Worm (Caenorhabditis elegans) whole organism, mixed stage, embryonic: Measurements from ENCODE around the gene ftt-2.
A peak's percentile ranks its signal among the peaks of the same experiment; 100 is the strongest.

Experiments used
- M03D4.4 ChIP-seq: sonication (generic microtip); optimal IDR thresholded peaks from 2 replicates; lab custom pipeline; 2017; ENCODE audit warnings: mild to moderate bottlenecking, missing genetic modification characterization, missing compliant biosample characterization
- bed-3 ChIP-seq: fragments of 200-800 bp; sonication (Bioruptor generic); optimal IDR thresholded peaks from 3 replicates; lab custom pipeline; 2018; ENCODE audit warnings: mild to moderate bottlenecking, missing genetic modification characterization, moderate library complexity, missing compliant biosample characterization
- blmp-1 ChIP-seq: fragments of 150-350 bp; optimal IDR thresholded peaks from 2 replicates; lab custom pipeline; 2014; ENCODE audit warnings: missing biosample characterization, missing genetic modification characterization
- ceh-83 ChIP-seq: fragments of 200-800 bp; sonication (Bioruptor generic); optimal IDR thresholded peaks from 2 replicates; lab custom pipeline; 2018; ENCODE audit warnings: mild to moderate bottlenecking, missing genetic modification characterization, missing compliant biosample characterization
- ces-1 ChIP-seq: fragments of 150-350 bp; optimal IDR thresholded peaks from 2 replicates; lab custom pipeline; 2014; ENCODE audit warnings: missing biosample characterization, missing genetic modification reagents, missing genetic modification characterization
- cnd-1 ChIP-seq: fragments of 200-800 bp; sonication (Bioruptor generic); optimal IDR thresholded peaks from 2 replicates; lab custom pipeline; 2018; ENCODE audit warnings: mild to moderate bottlenecking, missing genetic modification characterization, missing compliant biosample characterization
- drap-1 ChIP-seq: fragments of 200-800 bp; sonication (Bioruptor generic); optimal IDR thresholded peaks from 3 replicates; lab custom pipeline; 2018; ENCODE audit warnings: mild to moderate bottlenecking, missing genetic modification characterization, missing compliant biosample characterization
- elt-1 ChIP-seq: sonication (generic microtip); optimal IDR thresholded peaks from 2 replicates; lab custom pipeline; 2017; ENCODE audit warnings: missing genetic modification characterization, mild to moderate bottlenecking, missing compliant biosample characterization, antibody characterized with exemption, moderate library complexity, borderline replicate concordance; ENCODE audit not compliant: insufficient read depth
- elt-3 ChIP-seq: fragments of 150-350 bp; optimal IDR thresholded peaks from 2 replicates; lab custom pipeline; 2014; ENCODE audit warnings: missing biosample characterization, missing genetic modification characterization
- flh-1 ChIP-seq: fragments of 200-800 bp; sonication (Bioruptor generic); optimal IDR thresholded peaks from 2 replicates; lab custom pipeline; 2018; ENCODE audit warnings: mild to moderate bottlenecking, missing genetic modification characterization, moderate library complexity, missing compliant biosample characterization
- ham-2 ChIP-seq: fragments of 200-800 bp; sonication (Bioruptor generic); optimal IDR thresholded peaks from 2 replicates; lab custom pipeline; 2018; ENCODE audit warnings: mild to moderate bottlenecking, missing genetic modification characterization, missing compliant biosample characterization
- hlh-1 ChIP-seq: fragments of 150-350 bp; optimal IDR thresholded peaks from 2 replicates; lab custom pipeline; 2014; ENCODE audit warnings: missing biosample characterization, missing genetic modification reagents, missing genetic modification characterization
- lin-13 ChIP-seq: fragments of 150-350 bp; optimal IDR thresholded peaks from 2 replicates; lab custom pipeline; 2014; ENCODE audit warnings: missing biosample characterization, missing genetic modification characterization
- lin-32 ChIP-seq: fragments of 200-800 bp; sonication (Bioruptor generic); optimal IDR thresholded peaks from 2 replicates; lab custom pipeline; 2018; ENCODE audit warnings: mild to moderate bottlenecking, missing genetic modification characterization, missing compliant biosample characterization
- lsy-2 ChIP-seq: fragments of 150-350 bp; optimal IDR thresholded peaks from 2 replicates; lab custom pipeline; 2014; ENCODE audit warnings: missing biosample characterization, missing genetic modification characterization
- mab-5 ChIP-seq: fragments of 150-350 bp; optimal IDR thresholded peaks from 2 replicates; lab custom pipeline; 2014; ENCODE audit warnings: missing biosample characterization, missing genetic modification characterization
- mep-1 ChIP-seq: fragments of 150-350 bp; optimal IDR thresholded peaks from 2 replicates; lab custom pipeline; 2017; ENCODE audit warnings: missing biosample characterization, missing genetic modification reagents, missing genetic modification characterization, inconsistent platforms
- mls-2 ChIP-seq: sonication (generic microtip); optimal IDR thresholded peaks from 2 replicates; lab custom pipeline; 2016; ENCODE audit warnings: mild to moderate bottlenecking, missing genetic modification characterization, moderate library complexity, missing compliant biosample characterization
- nhr-12 ChIP-seq: fragments of 150-350 bp; optimal IDR thresholded peaks from 2 replicates; lab custom pipeline; 2014; ENCODE audit warnings: missing biosample characterization, missing genetic modification characterization
- nhr-2 ChIP-seq: fragments of 150-350 bp; optimal IDR thresholded peaks from 2 replicates; lab custom pipeline; 2014; ENCODE audit warnings: missing biosample characterization, missing genetic modification characterization
- nhr-237 ChIP-seq: fragments of 150-350 bp; optimal IDR thresholded peaks from 2 replicates; lab custom pipeline; 2014; ENCODE audit warnings: missing biosample characterization, missing genetic modification characterization
- nhr-28 ChIP-seq: fragments of 150-350 bp; optimal IDR thresholded peaks from 2 replicates; lab custom pipeline; 2014; ENCODE audit warnings: missing biosample characterization, missing genetic modification characterization
- nhr-76 ChIP-seq: sonication (generic microtip); optimal IDR thresholded peaks from 2 replicates; lab custom pipeline; 2017; ENCODE audit warnings: missing biosample characterization, missing genetic modification characterization
- pha-4 ChIP-seq: fragments of 150-350 bp; optimal IDR thresholded peaks from 2 replicates; lab custom pipeline; 2018; ENCODE audit warnings: missing biosample characterization, missing genetic modification reagents, missing genetic modification characterization
- sem-2 ChIP-seq: fragments of 200-800 bp; sonication (Bioruptor generic); optimal IDR thresholded peaks from 2 replicates; lab custom pipeline; 2018; ENCODE audit warnings: mild to moderate bottlenecking, missing genetic modification characterization, missing compliant biosample characterization
- snpc-4 ChIP-seq: fragments of 150-350 bp; optimal IDR thresholded peaks from 2 replicates; lab custom pipeline; 2014; ENCODE audit warnings: missing biosample characterization, missing genetic modification characterization
- sptf-1 ChIP-seq: sonication (generic microtip); optimal IDR thresholded peaks from 2 replicates; lab custom pipeline; 2017; ENCODE audit warnings: mild to moderate bottlenecking, missing genetic modification characterization, moderate library complexity, missing compliant biosample characterization
- tbx-8 ChIP-seq: fragments of 200-800 bp; sonication (Bioruptor generic); optimal IDR thresholded peaks from 2 replicates; lab custom pipeline; 2018; ENCODE audit warnings: mild to moderate bottlenecking, missing genetic modification characterization, moderate library complexity, missing compliant biosample characterization
- unc-120 ChIP-seq: sonication (generic microtip); optimal IDR thresholded peaks from 2 replicates; lab custom pipeline; 2017; ENCODE audit warnings: missing genetic modification characterization, missing compliant biosample characterization; ENCODE audit not compliant: poor library complexity, severe bottlenecking
- unc-39 ChIP-seq: fragments of 150-350 bp; optimal IDR thresholded peaks from 2 replicates; lab custom pipeline; 2014; ENCODE audit warnings: missing biosample characterization, missing genetic modification characterization
- unc-62 ChIP-seq: fragments of 150-350 bp; optimal IDR thresholded peaks from 2 replicates; lab custom pipeline; 2014; ENCODE audit warnings: missing biosample characterization, missing genetic modification reagents, missing genetic modification characterization
- zip-8 ChIP-seq: fragments of 150-350 bp; optimal IDR thresholded peaks from 2 replicates; lab custom pipeline; 2014; ENCODE audit warnings: missing biosample characterization, missing genetic modification characterization
- ztf-11 ChIP-seq: fragments of 150-350 bp; optimal IDR thresholded peaks from 2 replicates; lab custom pipeline; 2014; ENCODE audit warnings: missing biosample characterization, missing genetic modification characterization

Gene ftt-2

DNA sequence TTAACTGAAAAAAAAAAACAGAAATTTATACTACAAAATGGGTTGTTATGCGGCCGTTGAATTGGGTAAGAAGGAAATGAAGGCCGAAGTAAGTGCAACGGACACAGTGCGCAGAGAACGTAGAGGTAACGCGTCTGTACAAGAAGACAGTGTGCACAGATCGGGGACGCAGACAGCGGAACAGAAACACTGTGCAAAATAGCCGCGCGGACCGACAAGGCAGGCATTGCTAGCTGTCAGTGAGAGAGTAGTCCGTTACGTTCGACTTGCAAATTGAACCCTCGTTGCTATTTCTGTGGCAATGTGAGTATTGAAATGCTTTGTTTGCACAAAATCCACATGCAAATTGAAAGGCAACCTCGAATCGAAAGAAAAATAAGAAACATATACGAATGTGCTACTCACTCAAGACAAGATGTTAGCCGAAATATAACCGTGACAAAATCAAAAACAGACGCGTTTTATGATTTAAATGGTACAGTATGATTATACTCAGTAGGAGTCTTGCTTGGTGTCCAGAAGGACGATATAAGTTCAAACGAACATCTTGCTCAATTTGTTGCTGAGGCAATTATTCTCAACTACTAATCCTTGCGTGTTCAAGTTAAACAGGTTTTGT, 4.6 kb downstream of the ftt-2 start:
- TF ChIP-seq cnd-1 (tag; lab: Kevin White, UChicago) (no peak), flh-1 (GFP tag; lab: Kevin White, UChicago) (no peak), nhr-237 (tag; lab: Kevin White, UChicago) (no peak), unc-62 (GFP tag; lab: Kevin White, UChicago) (no peak), tbx-8 (no peak), nhr-76 (no peak), unc-120 (tag; lab: Kevin White, UChicago) (no peak), nhr-28 (no peak), elt-1 (no peak), mab-5 (no peak), lsy-2 (no peak), ham-2 (GFP tag; lab: Kevin White, UChicago) (peak; percentile 82), pha-4 (tag; lab: Kevin White, UChicago) (peak; percentile 29), ceh-83 (GFP tag; lab: Kevin White, UChicago) (no peak), drap-1 (GFP tag; lab: Kevin White, UChicago) (peak; percentile 1), sem-2 (no peak), unc-39 (no peak), elt-3 (tag; lab: Kevin White, UChicago) (no peak), blmp-1 (tag; lab: Kevin White, UChicago) (no peak), nhr-12 (tag; lab: Kevin White, UChicago) (no peak), lin-13 (tag; lab: Kevin White, UChicago) (no peak), lin-32 (GFP tag; lab: Kevin White, UChicago) (no peak), ces-1 (no peak), snpc-4 (no peak), nhr-2 (tag; lab: Kevin White, UChicago) (no peak), mep-1 (tag; lab: Kevin White, UChicago) (peak; percentile 12), hlh-1 (no peak), zip-8 (tag; lab: Kevin White, UChicago) (no peak), sptf-1 (no peak)

DNA sequence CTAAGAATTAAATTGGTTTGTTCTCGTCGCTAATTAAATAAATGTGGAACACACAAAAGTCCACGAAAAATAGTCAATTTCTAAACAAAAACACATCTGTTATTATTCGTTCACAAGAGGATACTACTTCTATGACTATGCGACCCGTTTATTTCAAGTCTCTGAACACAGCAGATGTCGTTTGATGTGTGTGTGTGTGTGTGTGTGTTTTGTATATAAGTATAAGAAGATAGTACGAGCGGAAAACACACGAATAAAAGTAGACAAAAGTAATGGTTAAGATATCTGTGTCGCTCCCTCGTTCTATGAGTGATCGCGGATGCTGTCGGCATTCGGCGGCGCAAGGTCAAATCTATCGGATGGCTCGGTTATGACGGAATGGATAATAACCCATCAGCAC, 6.4 kb downstream of the ftt-2 start:
- TF ChIP-seq ztf-11 = no peak
- TF ChIP-seq ces-1 = peak; percentile 24
- TF ChIP-seq nhr-237 (tag; lab: Kevin White, UChicago) = no peak
- no peak for TF ChIP-seq drap-1 (GFP tag; lab: Kevin White, UChicago)

DNA sequence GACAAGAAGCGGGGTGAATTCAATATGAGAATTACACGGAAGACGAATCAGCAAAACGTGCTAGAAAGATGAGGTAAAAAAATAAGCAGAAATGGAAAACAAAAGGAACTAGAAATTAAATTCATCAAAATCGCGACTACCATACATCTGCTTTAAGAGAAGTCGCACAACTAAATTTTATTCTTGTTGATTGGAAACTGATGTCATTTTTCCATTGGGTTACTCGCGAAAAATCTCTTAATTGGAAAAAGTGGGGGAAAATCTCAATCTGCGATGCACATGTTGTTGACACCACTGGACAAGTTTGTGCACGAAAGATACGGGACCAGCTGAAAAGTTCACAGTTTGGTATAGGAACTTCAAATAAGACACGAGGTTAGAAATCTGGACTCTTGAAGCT, 8.3 kb downstream of the ftt-2 start:
- no peak for TF ChIP-seq cnd-1 (tag; lab: Kevin White, UChicago)
- TF ChIP-seq nhr-237 (tag; lab: Kevin White, UChicago) = no peak
- TF ChIP-seq nhr-76 = no peak

DNA sequence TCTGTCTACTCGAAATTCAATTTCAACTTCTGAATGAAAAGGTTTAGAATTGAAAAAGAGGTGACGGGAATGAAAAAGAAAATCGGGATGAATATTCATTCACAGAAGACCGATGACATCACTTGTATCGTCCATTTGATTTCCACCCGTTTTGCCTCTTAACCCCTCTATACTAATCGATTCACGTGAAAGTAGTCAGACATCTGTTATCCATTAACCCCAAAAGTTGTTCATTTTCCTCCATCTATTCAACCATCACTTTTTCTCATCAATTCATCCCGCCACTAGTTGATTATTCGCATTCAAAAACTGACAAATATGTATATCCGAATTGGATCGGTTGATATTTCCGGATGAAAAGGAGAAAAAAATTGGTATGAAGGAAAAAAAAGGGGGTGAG, 12.7 kb downstream of the ftt-2 start:
- TF ChIP-seq nhr-28 (no peak), nhr-76 (no peak), unc-120 (tag; lab: Kevin White, UChicago) (no peak), bed-3 (GFP tag; lab: Kevin White, UChicago) (no peak), hlh-1 (no peak), lin-13 (tag; lab: Kevin White, UChicago) (no peak), zip-8 (tag; lab: Kevin White, UChicago) (no peak), sem-2 (no peak), nhr-2 (tag; lab: Kevin White, UChicago) (no peak), pha-4 (tag; lab: Kevin White, UChicago) (no peak), unc-62 (GFP tag; lab: Kevin White, UChicago) (no peak), lsy-2 (no peak), ham-2 (GFP tag; lab: Kevin White, UChicago) (no peak), snpc-4 (no peak), mep-1 (tag; lab: Kevin White, UChicago) (no peak), drap-1 (GFP tag; lab: Kevin White, UChicago) (no peak), mls-2 (tag; lab: Kevin White, UChicago) (no peak), mab-5 (no peak), ztf-11 (no peak), sptf-1 (no peak)

DNA sequence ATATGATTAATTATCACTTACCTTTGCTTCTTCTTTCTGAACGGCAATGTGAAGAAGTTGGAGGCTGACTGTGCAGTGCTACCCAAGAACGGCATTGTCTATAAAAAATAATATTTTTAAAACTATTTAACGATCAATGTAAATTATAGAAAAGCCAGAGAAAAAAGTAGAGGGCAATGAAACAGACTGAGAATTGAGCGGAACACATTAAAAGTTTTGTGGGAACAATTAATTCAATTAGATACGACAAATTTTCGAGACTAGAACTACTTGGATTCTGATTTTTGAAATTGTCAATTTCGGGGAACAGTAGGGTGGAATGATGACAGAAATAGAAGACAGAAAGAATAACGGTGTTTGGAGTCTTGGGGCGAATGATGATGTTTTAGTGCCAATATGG, 13.6 kb downstream of the ftt-2 start, which contains the start of gene F52D10.2:
TSS of gene F52D10.2 (minus strand) at position 101 of the 400 bp plus-strand sequence.
- TF ChIP-seq lin-13 (tag; lab: Kevin White, UChicago) (no peak), ces-1 (no peak), M03D4.4 (no peak), nhr-2 (tag; lab: Kevin White, UChicago) (no peak)
